Worm (Caenorhabditis elegans) whole organism, L4 larva: Measurements from ENCODE around the gene F56A8.3.
"Not testable (repeated sequence)": the region's sequence is repeated elsewhere in the genome, so short reads cannot be mapped to it uniquely, and the experiment has no call there.

Experiments
- D1046.2 ChIP-seq: fragments of 200-800 bp; sonication (Bioruptor generic); IDR thresholded peaks from 2 replicates; pipeline ENCODE4 v1.3.6; 2022; ENCODE audit warnings: missing genetic modification characterization, missing compliant biosample characterization
- F10B5.3 ChIP-seq: sonication (generic microtip); optimal IDR thresholded peaks from 2 replicates; lab custom pipeline; 2016; ENCODE audit warnings: mild to moderate bottlenecking, missing genetic modification characterization, missing compliant biosample characterization
- F26F4.8 ChIP-seq: fragments of 200-800 bp; sonication (Bioruptor generic); conservative IDR thresholded peaks from 2 replicates; pipeline ENCODE4 v1.3.6; 2022; ENCODE audit warnings: missing genetic modification characterization, missing compliant biosample characterization
- F37D6.2 ChIP-seq: sonication (generic microtip); optimal IDR thresholded peaks from 2 replicates; lab custom pipeline; 2016; ENCODE audit warnings: mild to moderate bottlenecking, missing genetic modification characterization, missing compliant biosample characterization
- T20F7.1 ChIP-seq: fragments of 200-800 bp; sonication (Bioruptor generic); optimal IDR thresholded peaks from 2 replicates; lab custom pipeline; 2018; ENCODE audit warnings: mild to moderate bottlenecking, missing genetic modification characterization, missing compliant biosample characterization
- Y48G9A.11 ChIP-seq: fragments of 200-800 bp; sonication (Bioruptor generic); IDR thresholded peaks from 2 replicates; pipeline ENCODE4 v1.3.6; 2022; ENCODE audit warnings: missing genetic modification reagents, missing genetic modification characterization, missing compliant biosample characterization
- aha-1 ChIP-seq: fragments of 150-350 bp; peaks from one replicate; lab custom pipeline; 2014; ENCODE audit warnings: missing biosample characterization, missing genetic modification characterization
- aly-2 ChIP-seq: sonication (generic microtip); optimal IDR thresholded peaks from 2 replicates; lab custom pipeline; 2018; ENCODE audit warnings: missing biosample characterization, missing genetic modification characterization
- attf-4 ChIP-seq: sonication (generic microtip); optimal IDR thresholded peaks from 3 replicates; lab custom pipeline; 2017; ENCODE audit warnings: missing biosample characterization, missing genetic modification characterization
- ceh-20 ChIP-seq: fragments of 200-800 bp; sonication (Bioruptor generic); IDR thresholded peaks from 2 replicates; pipeline ENCODE4 v1.3.6; 2022; ENCODE audit warnings: missing genetic modification reagents, missing genetic modification characterization, missing compliant biosample characterization
- ceh-32 ChIP-seq: sonication (generic microtip); optimal IDR thresholded peaks from 2 replicates; lab custom pipeline; 2016; ENCODE audit warnings: mild to moderate bottlenecking, missing genetic modification characterization, missing compliant biosample characterization; ENCODE audit not compliant: poor library complexity
- ceh-82 ChIP-seq: sonication (generic microtip); optimal IDR thresholded peaks from 2 replicates; lab custom pipeline; 2017; ENCODE audit warnings: missing biosample characterization, missing genetic modification characterization
- ces-1 ChIP-seq: fragments of 150-350 bp; sonication (generic microtip); optimal IDR thresholded peaks from 4 replicates; lab custom pipeline; 2014; ENCODE audit warnings: missing biosample characterization, missing genetic modification reagents, missing genetic modification characterization
- ctbp-1 ChIP-seq: fragments of 200-800 bp; sonication (Bioruptor generic); IDR thresholded peaks from 2 replicates; pipeline ENCODE4 v1.3.6; 2022; ENCODE audit warnings: missing genetic modification reagents, missing genetic modification characterization, missing compliant biosample characterization
- daf-19 ChIP-seq: fragments of 200-800 bp; sonication (Bioruptor generic); conservative IDR thresholded peaks from 2 replicates; pipeline ENCODE4 v1.3.6; 2022; ENCODE audit warnings: missing genetic modification characterization, missing compliant biosample characterization
- egl-43 ChIP-seq: fragments of 200-800 bp; sonication (Bioruptor generic); IDR thresholded peaks from 2 replicates; pipeline ENCODE4 v1.3.6; 2022; ENCODE audit warnings: missing genetic modification reagents, missing genetic modification characterization, missing compliant biosample characterization
- fkh-10 ChIP-seq: fragments of 150-350 bp; optimal IDR thresholded peaks from 2 replicates; lab custom pipeline; 2014; ENCODE audit warnings: missing biosample characterization, missing genetic modification reagents, missing genetic modification characterization
- hlh-11 ChIP-seq: fragments of 200-800 bp; sonication (Bioruptor generic); optimal IDR thresholded peaks from 2 replicates; lab custom pipeline; 2018; ENCODE audit warnings: mild to moderate bottlenecking, missing genetic modification characterization, missing compliant biosample characterization
- hlh-30 ChIP-seq: sonication (generic microtip); optimal IDR thresholded peaks from 2 replicates; lab custom pipeline; 2017; ENCODE audit warnings: antibody characterized with exemption, mild to moderate bottlenecking, missing genetic modification characterization, missing compliant biosample characterization; ENCODE audit not compliant: insufficient read depth
- hmg-1.1 ChIP-seq: fragments of 200-800 bp; sonication (Bioruptor generic); IDR thresholded peaks from 2 replicates; pipeline ENCODE4 v1.3.6; 2022; ENCODE audit warnings: missing genetic modification reagents, missing genetic modification characterization, missing compliant biosample characterization
- jun-1 ChIP-seq: fragments of 150-350 bp; optimal IDR thresholded peaks from 2 replicates; lab custom pipeline; 2014; ENCODE audit warnings: missing biosample characterization, missing genetic modification reagents, missing genetic modification characterization
- lin-1 ChIP-seq: fragments of 200-800 bp; sonication (Bioruptor generic); IDR thresholded peaks from 2 replicates; pipeline ENCODE4 v1.3.6; 2022; ENCODE audit warnings: missing genetic modification reagents, missing genetic modification characterization, missing compliant biosample characterization
- lin-29 ChIP-seq: fragments of 200-800 bp; sonication (Bioruptor generic); IDR thresholded peaks from 2 replicates; pipeline ENCODE4 v1.3.6; 2022; ENCODE audit warnings: missing genetic modification reagents, missing genetic modification characterization, missing compliant biosample characterization
- lin-38 ChIP-seq: fragments of 200-800 bp; sonication (Bioruptor generic); IDR thresholded peaks from 2 replicates; pipeline ENCODE4 v1.3.6; 2022; ENCODE audit warnings: missing genetic modification reagents, missing genetic modification characterization, missing compliant biosample characterization
- madf-9 ChIP-seq: fragments of 200-800 bp; sonication (Bioruptor generic); conservative IDR thresholded peaks from 2 replicates; pipeline ENCODE4 v1.3.6; 2022; ENCODE audit warnings: missing genetic modification reagents, missing genetic modification characterization, missing compliant biosample characterization
- mep-1 ChIP-seq: fragments of 150-350 bp; sonication (generic microtip); optimal IDR thresholded peaks from 3 replicates; lab custom pipeline; 2014; ENCODE audit warnings: missing biosample characterization, missing genetic modification characterization
- mxl-2 ChIP-seq: fragments of 200-800 bp; sonication (Bioruptor generic); conservative IDR thresholded peaks from 2 replicates; pipeline ENCODE4 v1.3.6; 2022; ENCODE audit warnings: missing genetic modification reagents, missing genetic modification characterization, missing compliant biosample characterization
- nhr-102 ChIP-seq: sonication (generic microtip); optimal IDR thresholded peaks from 2 replicates; lab custom pipeline; 2016; ENCODE audit warnings: mild to moderate bottlenecking, missing genetic modification characterization, moderate library complexity, missing compliant biosample characterization
- nhr-76 ChIP-seq: fragments of 150-350 bp; optimal IDR thresholded peaks from 2 replicates; lab custom pipeline; 2014; ENCODE audit warnings: missing biosample characterization, missing genetic modification characterization
- pha-4 ChIP-seq, 2 experiments: fragments of 150-350 bp in 1 of 2; fragments of 200-800 bp in 1 of 2; sonication (Bioruptor generic) in 1 of 2; IDR thresholded peaks in 1 of 2; optimal IDR thresholded peaks in 1 of 2; 2 replicates each; pipeline versions ENCODE4 v1.3.6 to Lab custom; 2014 to 2022; ENCODE audit warnings: missing genetic modification characterization in 2 of 2, missing genetic modification reagents in 2 of 2, missing biosample characterization in 1 of 2, missing compliant biosample characterization in 1 of 2
- saeg-2 ChIP-seq: fragments of 200-800 bp; sonication (Bioruptor generic); IDR thresholded peaks from 2 replicates; pipeline ENCODE4 v1.3.6; 2022; ENCODE audit warnings: missing genetic modification reagents, missing genetic modification characterization, missing compliant biosample characterization
- snpc-1.2 ChIP-seq: fragments of 200-800 bp; sonication (Bioruptor generic); IDR thresholded peaks from 2 replicates; pipeline ENCODE4 v1.3.6; 2022; ENCODE audit warnings: missing genetic modification reagents, missing genetic modification characterization, missing compliant biosample characterization
- spr-1 ChIP-seq: sonication (generic microtip); optimal IDR thresholded peaks from 2 replicates; lab custom pipeline; 2016; ENCODE audit warnings: mild to moderate bottlenecking, missing genetic modification characterization, missing compliant biosample characterization
- unc-130 ChIP-seq: sonication (generic microtip); optimal IDR thresholded peaks from 2 replicates; lab custom pipeline; 2016; ENCODE audit warnings: missing genetic modification reagents, missing genetic modification characterization, missing compliant biosample characterization
- unc-62 ChIP-seq, 3 experiments: fragments of 150-350 bp in 1 of 3; sonication (generic microtip); optimal IDR thresholded peaks in 2 of 3; peaks in 1 of 3; 1 replicate in 1 of 3; 2 replicates in 2 of 3; lab custom pipeline; 2014 to 2017; ENCODE audit warnings: missing biosample characterization in 3 of 3, missing genetic modification characterization in 3 of 3, missing genetic modification reagents in 3 of 3, missing genotype in 1 of 3
- vab-7 ChIP-seq: fragments of 200-800 bp; sonication (Bioruptor generic); IDR thresholded peaks from 2 replicates; pipeline ENCODE4 v1.3.6; 2022; ENCODE audit warnings: missing genetic modification reagents, missing genetic modification characterization, missing compliant biosample characterization
- zfp-3 ChIP-seq: fragments of 200-800 bp; sonication (Bioruptor generic); conservative IDR thresholded peaks from 2 replicates; pipeline ENCODE4 v1.3.6; 2022; ENCODE audit warnings: missing genetic modification reagents, missing genetic modification characterization, missing compliant biosample characterization

The F56A8.3 gene

DNA sequence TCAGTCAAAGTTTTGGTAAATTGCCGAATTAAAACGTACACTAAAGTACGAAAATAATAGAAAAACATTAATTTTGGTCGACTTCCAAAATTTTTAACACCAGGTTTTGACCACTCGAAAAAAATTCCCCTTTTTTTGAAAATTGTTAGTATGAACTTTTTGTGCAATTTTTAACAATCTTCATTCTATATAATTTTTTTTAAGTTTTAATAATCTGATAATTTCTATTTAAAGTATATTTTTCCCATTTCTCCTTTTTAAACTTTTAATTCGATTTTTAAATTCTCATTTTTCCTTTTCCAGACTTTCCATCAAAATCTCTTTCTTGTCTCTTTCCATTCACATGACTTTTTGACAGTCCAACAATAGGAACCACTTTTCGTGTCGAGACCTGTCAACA, 20.3 kb downstream of the F56A8.3 start, which contains the start of gene unc-64:
unc-64 (plus strand) TSS at position 301 of the 400 bp plus-strand sequence.
- TF ChIP-seq vab-7 (no peak), ceh-82 (tag; lab: Kevin White, UChicago) (no peak), hlh-30 (tag; lab: Kevin White, UChicago) (no peak), jun-1 (tag; lab: Kevin White, UChicago) (no peak), ceh-20 (GFP tag; lab: Robert Waterston, UW) (no peak), ctbp-1 (GFP tag; lab: Robert Waterston, UW) (no peak), F37D6.2 (no peak), F10B5.3 (tag; lab: Kevin White, UChicago) (no peak), ces-1 (GFP tag; lab: Kevin White, UChicago) (no peak), saeg-2 (GFP tag; lab: Robert Waterston, UW) (no peak), ceh-32 (tag; lab: Kevin White, UChicago) (no peak), daf-19 (GFP tag; lab: Robert Waterston, UW) (no peak), D1046.2 (no peak)

DNA sequence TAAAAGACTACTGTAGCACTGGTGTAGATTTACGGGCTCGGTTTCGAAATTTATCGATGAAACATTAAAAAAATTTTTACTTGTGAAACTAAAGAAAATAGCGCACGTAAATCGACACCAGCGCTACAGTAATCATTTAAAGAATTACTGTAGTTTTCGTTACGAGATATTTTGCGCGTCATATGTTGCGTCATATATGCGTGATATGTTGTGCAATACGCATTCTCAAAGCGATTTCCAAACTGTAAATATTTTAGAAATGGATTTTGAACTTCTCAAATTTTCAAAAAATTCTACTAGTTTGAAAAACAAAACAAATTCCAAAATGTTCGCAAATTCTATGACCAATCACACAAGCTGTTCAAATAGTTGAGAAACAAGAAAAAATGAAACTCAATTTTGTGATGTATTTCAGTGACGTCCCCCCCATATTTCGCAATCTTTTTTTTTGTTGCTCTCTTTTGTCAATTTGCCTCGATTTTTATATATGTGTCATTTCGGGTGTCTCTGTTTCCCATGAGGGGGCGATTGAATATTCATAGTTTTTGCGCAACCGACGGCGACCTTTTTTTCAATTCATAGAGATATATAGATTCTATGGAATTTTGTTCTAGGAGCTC, 21.3 kb downstream of the F56A8.3 start:
- TF ChIP-seq jun-1 (tag; lab: Kevin White, UChicago): no peak
- TF ChIP-seq lin-29 (GFP tag; lab: Robert Waterston, UW): no peak
- no peak for TF ChIP-seq ces-1 (GFP tag; lab: Kevin White, UChicago)
- TF ChIP-seq fkh-10 (GFP tag; lab: Kevin White, UChicago): peak; percentile 26
- TF ChIP-seq unc-62 (GFP tag; optimal IDR thresholded peaks at IDR 0.05 in 1 of 2; lab: Kevin White, UChicago): peak in 1 of 2 experiments; percentile 73
- no peak for TF ChIP-seq unc-62 (tag; optimal IDR thresholded peaks at IDR 0.05; lab: Kevin White, UChicago)
- TF ChIP-seq T20F7.1 (GFP tag; lab: Kevin White, UChicago): no peak
- no peak for TF ChIP-seq spr-1 (tag; lab: Kevin White, UChicago)
- TF ChIP-seq lin-1 (GFP tag; lab: Robert Waterston, UW): no peak
- TF ChIP-seq snpc-1.2 (GFP tag; lab: Robert Waterston, UW): no peak
- TF ChIP-seq aha-1 (tag; lab: Kevin White, UChicago): peak; percentile 19
- TF ChIP-seq madf-9 (GFP tag; lab: Robert Waterston, UW): no peak
- TF ChIP-seq mxl-2 (GFP tag; lab: Robert Waterston, UW): no peak
- TF ChIP-seq zfp-3: no peak

DNA sequence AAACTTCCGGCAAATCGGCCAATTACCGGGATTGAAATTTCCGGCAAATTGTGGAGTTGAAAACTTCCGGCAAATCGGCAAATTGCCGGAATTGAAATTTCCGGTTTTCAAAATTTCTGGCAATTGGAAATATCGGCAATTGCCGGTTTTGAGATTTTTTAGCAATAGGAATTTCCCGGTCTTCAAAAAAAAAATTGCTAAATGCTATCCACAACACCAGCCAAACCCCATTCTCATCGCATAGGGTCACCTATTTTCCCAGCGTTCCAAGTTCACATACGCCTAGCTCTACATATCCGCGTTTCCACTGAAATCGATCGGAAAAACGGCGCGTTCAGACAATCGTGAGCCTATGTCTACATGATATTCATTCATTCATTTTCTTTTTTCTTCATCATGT, 28.7 kb downstream of the F56A8.3 start, which contains the start of gene F56A8.8:
F56A8.8 (plus strand) TSS at position 301 of the 400 bp plus-strand sequence.
- TF ChIP-seq nhr-76: no peak
- no peak for TF ChIP-seq aly-2
- no peak for TF ChIP-seq nhr-102 (tag; lab: Kevin White, UChicago)
- TF ChIP-seq Y48G9A.11: no peak
- TF ChIP-seq attf-4 (tag; lab: Kevin White, UChicago): no peak
- TF ChIP-seq ceh-20 (GFP tag; lab: Robert Waterston, UW): 0 out of 2 replicates have a peak, but pooled peaks have one; percentile 8
- TF ChIP-seq F26F4.8 (GFP tag; lab: Robert Waterston, UW): no peak
- TF ChIP-seq pha-4 (GFP tag; IDR thresholded peaks at IDR 0.05; lab: Robert Waterston, UW): 0 out of 2 replicates have a peak, but pooled peaks have one; percentile 32
- no peak for TF ChIP-seq pha-4 (tag; optimal IDR thresholded peaks at IDR 0.05; lab: Kevin White, UChicago)

DNA sequence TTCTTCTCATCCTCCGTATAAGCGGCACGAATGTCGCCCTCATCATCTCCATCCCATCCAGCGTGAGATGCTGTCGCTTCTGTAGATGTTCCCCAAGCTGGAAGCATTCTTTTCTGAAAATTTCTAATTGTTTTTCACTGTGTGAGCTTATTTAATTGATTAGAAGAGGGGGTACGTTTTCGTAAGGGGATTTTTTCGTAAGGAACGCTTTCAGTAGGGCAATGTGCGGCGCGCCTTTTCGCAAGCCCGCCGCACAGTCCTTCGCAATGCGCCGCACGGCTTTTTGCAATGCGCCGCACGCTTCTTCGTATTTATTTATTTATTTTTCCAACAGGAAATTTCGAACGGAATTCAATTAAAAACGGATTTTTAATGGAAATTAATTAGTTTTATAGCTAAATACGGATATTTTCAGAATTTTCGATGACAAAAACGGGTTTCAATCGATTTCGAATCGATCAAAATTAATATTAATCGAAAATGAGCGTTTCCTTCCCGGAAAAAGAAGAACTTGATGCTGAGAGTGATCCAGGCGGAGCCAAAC, 36.4 kb downstream of the F56A8.3 start, which contains the start of gene set-25:
set-25 (minus strand) TSS at position 120 of the 544 bp plus-strand sequence.
- TF ChIP-seq hlh-11 (tag; lab: Kevin White, UChicago) (peak; percentile 13), aha-1 (tag; lab: Kevin White, UChicago) (peak; percentile 27), ctbp-1 (GFP tag; lab: Robert Waterston, UW) (peak; percentile 36; the same call in 1 of the 2 replicates), unc-130 (peak; percentile 13), hmg-1.1 (GFP tag; lab: Robert Waterston, UW) (peak; percentile 65), mep-1 (tag; lab: Kevin White, UChicago) (peak; percentile 36), lin-38 (peak; percentile 47), egl-43 (GFP tag; lab: Robert Waterston, UW) (0 out of 2 replicates have a peak, but pooled peaks have one; percentile 23), pha-4 (GFP tag; IDR thresholded peaks at IDR 0.05; lab: Robert Waterston, UW) (peak; percentile 50; the same call in 1 of the 2 replicates), lin-29 (GFP tag; lab: Robert Waterston, UW) (peak; percentile 17; the same call in 1 of the 2 replicates)
- not testable (repeated sequence) for TF ChIP-seq pha-4 (tag; optimal IDR thresholded peaks at IDR 0.05; lab: Kevin White, UChicago)
